Worm (Caenorhabditis elegans) whole organism, L1 larva: Measurements from ENCODE around the gene madf-9.

Experiments used
- C16A3.4 ChIP-seq: fragments of 150-350 bp; optimal IDR thresholded peaks from 2 replicates; lab custom pipeline; 2014; ENCODE audit warnings: missing biosample characterization, missing genetic modification characterization
- F16B12.6 ChIP-seq: fragments of 150-350 bp; optimal IDR thresholded peaks from 2 replicates; lab custom pipeline; 2014; ENCODE audit warnings: missing biosample characterization, missing genetic modification characterization
- aha-1 ChIP-seq: fragments of 150-350 bp; optimal IDR thresholded peaks from 2 replicates; lab custom pipeline; 2014; ENCODE audit warnings: missing biosample characterization, missing genetic modification characterization
- blmp-1 ChIP-seq: fragments of 150-350 bp; optimal IDR thresholded peaks from 2 replicates; lab custom pipeline; 2014; ENCODE audit warnings: missing biosample characterization, missing genetic modification characterization
- ceh-63 ChIP-seq: fragments of 200-800 bp; sonication (Bioruptor generic); optimal IDR thresholded peaks from 2 replicates; lab custom pipeline; 2018; ENCODE audit warnings: mild to moderate bottlenecking, missing genetic modification characterization, missing compliant biosample characterization
- ceh-8 ChIP-seq: fragments of 200-800 bp; sonication (Bioruptor generic); optimal IDR thresholded peaks from 2 replicates; lab custom pipeline; 2018; ENCODE audit warnings: mild to moderate bottlenecking, missing genetic modification characterization, moderate library complexity, missing compliant biosample characterization
- ceh-90 ChIP-seq: sonication (generic microtip); optimal IDR thresholded peaks from 2 replicates; lab custom pipeline; 2016; ENCODE audit warnings: missing genetic modification characterization, missing compliant biosample characterization
- dsc-1 ChIP-seq: sonication (generic microtip); optimal IDR thresholded peaks from 2 replicates; lab custom pipeline; 2016; ENCODE audit warnings: mild to moderate bottlenecking, missing genetic modification characterization, missing compliant biosample characterization
- efl-3 ChIP-seq: fragments of 200-800 bp; sonication (Bioruptor generic); optimal IDR thresholded peaks from 2 replicates; lab custom pipeline; 2018; ENCODE audit warnings: mild to moderate bottlenecking, missing genetic modification characterization, missing compliant biosample characterization
- egl-13 ChIP-seq: sonication (generic microtip); optimal IDR thresholded peaks from 2 replicates; lab custom pipeline; 2016; ENCODE audit warnings: missing genotype, missing genetic modification reagents, missing genetic modification characterization, missing compliant biosample characterization
- elt-2 ChIP-seq: sonication (generic microtip); optimal IDR thresholded peaks from 2 replicates; lab custom pipeline; 2016; ENCODE audit warnings: missing genetic modification characterization, mild to moderate bottlenecking, inconsistent platforms, missing compliant biosample characterization, missing genetic modification reagents
- elt-3 ChIP-seq, 6 experiments: fragments of 150-350 bp in 1 of 6; sonication (generic microtip); optimal IDR thresholded peaks; 2 replicates each; lab custom pipeline; 2017 to 2018; ENCODE audit warnings: missing biosample characterization in 6 of 6, missing genetic modification characterization in 6 of 6, inconsistent platforms in 1 of 6
- ets-5 ChIP-seq: fragments of 200-800 bp; sonication (Bioruptor generic); IDR thresholded peaks from 2 replicates; pipeline ENCODE4 v1.3.6; 2022; ENCODE audit warnings: missing genetic modification characterization, missing compliant biosample characterization
- fkh-10 ChIP-seq: sonication (generic microtip); optimal IDR thresholded peaks from 2 replicates; lab custom pipeline; 2017; ENCODE audit warnings: missing biosample characterization, missing genetic modification reagents, missing genetic modification characterization
- fkh-8 ChIP-seq: sonication (generic microtip); optimal IDR thresholded peaks from 2 replicates; lab custom pipeline; 2016; ENCODE audit warnings: mild to moderate bottlenecking, missing genetic modification characterization, missing compliant biosample characterization
- fos-1 ChIP-seq: fragments of 150-350 bp; optimal IDR thresholded peaks from 2 replicates; lab custom pipeline; 2014; ENCODE audit warnings: missing biosample characterization, missing genetic modification characterization
- hpl-2 ChIP-seq: fragments of 150-350 bp; optimal IDR thresholded peaks from 2 replicates; lab custom pipeline; 2014; ENCODE audit warnings: missing biosample characterization, missing genetic modification reagents, missing genetic modification characterization
- irx-1 ChIP-seq: sonication (generic microtip); optimal IDR thresholded peaks from 2 replicates; lab custom pipeline; 2016; ENCODE audit warnings: missing genetic modification characterization, missing compliant biosample characterization
- isw-1 ChIP-seq: fragments of 200-800 bp; sonication (Bioruptor generic); IDR thresholded peaks from 2 replicates; pipeline ENCODE4 v1.3.6; 2022; ENCODE audit warnings: missing genetic modification characterization, missing compliant biosample characterization
- lin-13 ChIP-seq: fragments of 150-350 bp; optimal IDR thresholded peaks from 2 replicates; lab custom pipeline; 2014; ENCODE audit warnings: missing biosample characterization, missing genetic modification reagents, missing genetic modification characterization
- lin-14 ChIP-seq: fragments of 200-800 bp; sonication (Bioruptor generic); optimal IDR thresholded peaks from 2 replicates; lab custom pipeline; 2018; ENCODE audit warnings: mild to moderate bottlenecking, missing genetic modification characterization, moderate library complexity, missing compliant biosample characterization
- lin-35 ChIP-seq, 2 experiments: fragments of 150-350 bp; optimal IDR thresholded peaks; 2 replicates each; lab custom pipeline; 2014; ENCODE audit warnings: missing biosample characterization in 2 of 2, missing genetic modification characterization in 2 of 2, missing genetic modification reagents in 2 of 2
- lir-3 ChIP-seq: sonication (generic microtip); optimal IDR thresholded peaks from 2 replicates; lab custom pipeline; 2016; ENCODE audit warnings: mild to moderate bottlenecking, missing genetic modification characterization, moderate library complexity, missing compliant biosample characterization; ENCODE audit not compliant: poor library complexity
- mab-9 ChIP-seq: fragments of 200-800 bp; sonication (Bioruptor generic); IDR thresholded peaks from 2 replicates; pipeline ENCODE4 v1.3.6; 2022; ENCODE audit warnings: missing genetic modification reagents, missing genetic modification characterization, missing compliant biosample characterization
- mdl-1 ChIP-seq, 2 experiments: fragments of 150-350 bp; optimal IDR thresholded peaks; 2 replicates each; lab custom pipeline; 2014 to 2017; ENCODE audit warnings: missing biosample characterization in 2 of 2, missing genetic modification characterization in 2 of 2, inconsistent platforms in 1 of 2
- mep-1 ChIP-seq: fragments of 150-350 bp; optimal IDR thresholded peaks from 2 replicates; lab custom pipeline; 2014; ENCODE audit warnings: missing biosample characterization, missing genetic modification characterization
- nhr-12 ChIP-seq: sonication (generic microtip); optimal IDR thresholded peaks from 2 replicates; lab custom pipeline; 2017; ENCODE audit warnings: missing biosample characterization, missing genetic modification characterization
- nhr-19 ChIP-seq: fragments of 200-800 bp; sonication (Bioruptor generic); conservative IDR thresholded peaks from 2 replicates; pipeline ENCODE4 v1.3.6; 2022; ENCODE audit warnings: missing genetic modification characterization, missing compliant biosample characterization
- nhr-237 ChIP-seq: fragments of 150-350 bp; optimal IDR thresholded peaks from 2 replicates; lab custom pipeline; 2014; ENCODE audit warnings: missing biosample characterization, missing genetic modification characterization
- nhr-28 ChIP-seq: fragments of 150-350 bp; optimal IDR thresholded peaks from 2 replicates; lab custom pipeline; 2014; ENCODE audit warnings: missing biosample characterization, missing genetic modification characterization
- nhr-76 ChIP-seq: sonication (generic microtip); optimal IDR thresholded peaks from 2 replicates; lab custom pipeline; 2017; ENCODE audit warnings: missing biosample characterization, missing genetic modification characterization
- nhr-84 ChIP-seq: sonication (generic microtip); optimal IDR thresholded peaks from 2 replicates; lab custom pipeline; 2017; ENCODE audit warnings: missing biosample characterization, missing genetic modification characterization
- nhr-85 ChIP-seq: sonication (generic microtip); peaks from one replicate; lab custom pipeline; 2016; ENCODE audit warnings: missing genetic modification characterization, inconsistent platforms, missing compliant biosample characterization
- nhr-90 ChIP-seq: sonication (generic microtip); optimal IDR thresholded peaks from 2 replicates; lab custom pipeline; 2016; ENCODE audit warnings: mild to moderate bottlenecking, missing genetic modification characterization, missing compliant biosample characterization; ENCODE audit not compliant: poor library complexity
- pag-3 ChIP-seq: sonication (generic microtip); optimal IDR thresholded peaks from 2 replicates; lab custom pipeline; 2017; ENCODE audit warnings: missing genetic modification characterization, mild to moderate bottlenecking, missing compliant biosample characterization, antibody characterized with exemption, borderline replicate concordance; ENCODE audit not compliant: insufficient read depth
- snu-23 ChIP-seq: sonication (generic microtip); optimal IDR thresholded peaks from 2 replicates; lab custom pipeline; 2016; ENCODE audit warnings: missing genetic modification characterization, missing compliant biosample characterization
- sox-4 ChIP-seq: sonication (generic microtip); optimal IDR thresholded peaks from 2 replicates; lab custom pipeline; 2016; ENCODE audit warnings: missing genetic modification characterization, missing compliant biosample characterization
- sptf-1 ChIP-seq: fragments of 150-350 bp; optimal IDR thresholded peaks from 2 replicates; lab custom pipeline; 2014; ENCODE audit warnings: missing biosample characterization, missing genetic modification characterization
- unc-62 ChIP-seq: fragments of 150-350 bp; optimal IDR thresholded peaks from 2 replicates; lab custom pipeline; 2014; ENCODE audit warnings: missing biosample characterization, missing genetic modification reagents, missing genetic modification characterization
- unc-86 ChIP-seq: sonication (generic microtip); optimal IDR thresholded peaks from 2 replicates; lab custom pipeline; 2016; ENCODE audit warnings: missing genetic modification characterization, missing compliant biosample characterization
- vab-15 ChIP-seq: sonication (generic microtip); optimal IDR thresholded peaks from 2 replicates; lab custom pipeline; 2017; ENCODE audit warnings: missing genotype, mild to moderate bottlenecking, missing genetic modification characterization, missing compliant biosample characterization
- xbp-1 ChIP-seq: sonication (generic microtip); optimal IDR thresholded peaks from 2 replicates; lab custom pipeline; 2016; ENCODE audit warnings: missing genetic modification characterization, missing compliant biosample characterization
- zip-4 ChIP-seq: fragments of 200-800 bp; sonication (Bioruptor generic); optimal IDR thresholded peaks from 2 replicates; lab custom pipeline; 2018; ENCODE audit warnings: mild to moderate bottlenecking, missing genetic modification characterization, moderate library complexity, missing compliant biosample characterization
- ztf-4 ChIP-seq: fragments of 150-350 bp; optimal IDR thresholded peaks from 2 replicates; lab custom pipeline; 2014; ENCODE audit warnings: missing biosample characterization, missing genetic modification characterization

Gene madf-9

DNA sequence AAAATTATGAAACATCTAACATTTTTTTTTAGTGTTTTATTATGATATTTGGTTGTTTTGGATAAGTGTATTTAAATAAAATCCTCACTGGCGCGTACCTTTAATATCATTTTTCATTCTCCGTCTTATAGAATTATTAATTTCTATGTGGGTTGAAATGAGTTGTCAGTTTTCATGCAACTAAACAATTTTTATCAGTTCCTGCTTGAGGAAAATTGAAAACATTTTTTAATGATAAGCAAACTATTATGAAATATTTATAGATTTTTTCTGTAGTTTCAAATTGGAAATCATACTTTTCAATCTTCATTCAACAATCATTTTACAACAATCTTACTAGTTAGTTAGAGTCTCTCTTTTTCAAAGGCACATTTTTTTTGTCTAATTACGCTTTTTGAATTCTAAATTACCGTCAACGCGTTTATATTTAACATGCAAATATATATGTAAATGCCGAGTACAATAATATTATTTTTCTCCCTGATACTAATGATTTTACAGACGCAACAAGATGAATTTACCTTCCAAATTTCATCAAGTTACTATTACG is 30.5 kb upstream of the madf-9 start, which contains the start of the genes Y37E11B.10 and kgb-2:
Y37E11B.10 (minus strand) TSS at position 182 of the 550 bp plus-strand sequence.
kgb-2 (plus strand) TSS at position 500 of the 550 bp plus-strand sequence.
- TF ChIP-seq ceh-90 (tag; lab: Kevin White, UChicago) = no peak
- no peak for TF ChIP-seq F16B12.6 (tag; lab: Kevin White, UChicago)
- no peak for TF ChIP-seq zip-4 (GFP tag; lab: Kevin White, UChicago)
- TF ChIP-seq fos-1 = no peak
- TF ChIP-seq vab-15 (tag; lab: Kevin White, UChicago) = no peak
- TF ChIP-seq, all 84 proteins: peak for 0

DNA sequence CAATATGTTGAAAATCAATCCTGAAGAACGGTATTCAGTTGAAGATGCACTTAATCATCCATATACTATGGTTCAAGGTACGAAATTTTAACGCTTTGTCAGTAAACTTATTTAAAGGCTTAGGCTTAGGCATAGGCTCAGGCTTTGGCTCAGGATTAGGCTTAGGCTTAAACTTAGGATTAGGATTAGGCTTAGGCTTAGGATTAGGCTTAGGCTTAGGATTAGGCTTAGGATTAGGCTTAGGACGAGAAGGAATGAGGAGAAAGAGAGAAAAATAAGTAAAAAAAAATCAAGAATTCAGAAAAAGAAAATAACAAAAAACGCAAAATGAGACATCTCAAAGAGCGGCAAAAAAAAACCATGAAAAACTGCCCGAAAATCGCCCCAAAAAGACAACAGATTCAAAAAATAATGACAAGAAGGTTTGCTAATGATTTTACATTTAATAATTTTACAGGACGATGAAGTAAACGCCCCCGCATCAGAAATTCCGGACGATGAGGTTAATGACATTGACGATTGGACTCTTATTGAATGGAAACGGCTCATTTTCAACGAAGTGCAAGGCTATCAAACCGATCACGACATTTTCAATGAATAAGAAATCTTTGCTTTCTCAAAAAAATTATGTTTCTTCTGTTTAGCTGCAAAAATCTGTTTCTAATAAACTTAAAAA is 28.2 kb upstream of the madf-9 start:
- TF ChIP-seq nhr-84 (tag; lab: Kevin White, UChicago) = no peak
- no peak for TF ChIP-seq nhr-28
- TF ChIP-seq nhr-237 (tag; lab: Kevin White, UChicago) = no peak
- TF ChIP-seq ztf-4 (tag; lab: Kevin White, UChicago) = no peak
- TF ChIP-seq irx-1 (tag; lab: Kevin White, UChicago) = no peak
- no peak for TF ChIP-seq nhr-90 (tag; lab: Kevin White, UChicago)
- TF ChIP-seq fkh-10 (GFP tag; lab: Kevin White, UChicago) = no peak
- no peak for TF ChIP-seq ceh-8 (GFP tag; lab: Kevin White, UChicago)
- TF ChIP-seq elt-3 (tag; optimal IDR thresholded peaks at IDR 0.05; lab: Kevin White, UChicago) = no peak
- no peak for TF ChIP-seq xbp-1 (tag; lab: Kevin White, UChicago)
- TF ChIP-seq unc-62 = no peak
- TF ChIP-seq nhr-12 (tag; lab: Kevin White, UChicago) = no peak
- TF ChIP-seq isw-1 (GFP tag; lab: Robert Waterston, UW) = no peak
- no peak for TF ChIP-seq pag-3 (tag; lab: Kevin White, UChicago)

DNA sequence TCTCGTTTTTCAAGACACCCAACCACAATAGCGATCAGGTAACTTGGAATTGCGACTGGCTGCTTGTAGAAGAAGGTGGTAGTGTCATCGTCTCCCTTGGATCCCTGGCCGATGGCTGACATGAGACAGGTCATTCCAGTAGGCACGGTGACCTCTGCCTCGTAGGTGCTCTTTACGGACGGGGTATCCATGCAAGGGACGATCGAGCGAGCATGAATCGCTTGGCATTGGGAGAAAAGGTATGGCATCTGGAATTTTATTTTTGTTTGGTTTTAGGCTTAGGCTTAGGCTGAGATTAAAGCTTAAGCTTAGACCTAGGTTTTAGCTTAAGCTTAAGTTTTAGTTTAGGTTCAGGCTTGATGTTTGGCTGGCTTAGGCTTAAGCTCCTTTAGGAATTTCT is 25.9 kb upstream of the madf-9 start:
- TF ChIP-seq sox-4 (tag; lab: Kevin White, UChicago) (no peak), dsc-1 (tag; lab: Kevin White, UChicago) (no peak), lin-13 (GFP tag; lab: Kevin White, UChicago) (no peak), vab-15 (tag; lab: Kevin White, UChicago) (no peak), nhr-85 (tag; lab: Kevin White, UChicago) (no peak), mep-1 (tag; lab: Kevin White, UChicago) (no peak), nhr-84 (tag; lab: Kevin White, UChicago) (no peak), snu-23 (no peak), ets-5 (GFP tag; lab: Robert Waterston, UW) (no peak)

DNA sequence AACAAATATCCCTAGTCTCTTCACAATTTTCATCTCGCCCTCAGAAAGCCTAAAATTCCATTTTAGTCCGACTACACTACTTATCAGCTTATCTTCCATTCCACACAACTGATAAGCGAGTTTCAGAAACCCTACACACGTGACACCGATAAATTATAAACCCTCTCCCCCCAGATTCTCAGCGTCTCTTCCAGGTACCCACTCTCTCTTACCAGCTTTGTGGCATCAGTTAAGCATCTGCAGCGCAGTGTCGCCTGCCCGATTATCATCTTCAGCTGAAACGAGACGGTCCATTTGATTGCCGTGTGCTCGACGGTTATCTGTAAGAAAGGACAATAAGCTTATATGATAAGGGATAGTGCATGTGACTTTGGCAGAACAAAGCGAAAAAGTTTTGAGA is 25.0 kb upstream of the madf-9 start:
- no peak for TF ChIP-seq sptf-1 (tag; lab: Kevin White, UChicago)
- TF ChIP-seq ceh-90 (tag; lab: Kevin White, UChicago) = no peak
- no peak for TF ChIP-seq zip-4 (GFP tag; lab: Kevin White, UChicago)
- no peak for TF ChIP-seq nhr-76 (tag; lab: Kevin White, UChicago)
- TF ChIP-seq lin-35 (GFP tag; optimal IDR thresholded peaks at IDR 0.05; lab: Kevin White, UChicago) = peak in 1 of 2 experiments; percentile 69
- no peak for TF ChIP-seq blmp-1 (tag; lab: Kevin White, UChicago)
- no peak for TF ChIP-seq fkh-8 (tag; lab: Kevin White, UChicago)
- no peak for TF ChIP-seq lin-14 (GFP tag; lab: Kevin White, UChicago)
- TF ChIP-seq unc-86 (tag; lab: Kevin White, UChicago) = no peak
- no peak for TF ChIP-seq efl-3
- peak; percentile 99 for TF ChIP-seq elt-2 (tag; lab: Kevin White, UChicago)
- no peak for TF ChIP-seq nhr-28
- no peak for TF ChIP-seq pag-3 (tag; lab: Kevin White, UChicago)
- TF ChIP-seq dsc-1 (tag; lab: Kevin White, UChicago) = no peak
- TF ChIP-seq mdl-1 (tag; optimal IDR thresholded peaks at IDR 0.05; lab: Kevin White, UChicago) = peak in 1 of 2 experiments; percentile 53
- peak; percentile 1 for TF ChIP-seq egl-13 (tag; lab: Kevin White, UChicago)
- no peak for TF ChIP-seq nhr-85 (tag; lab: Kevin White, UChicago)
- no peak for TF ChIP-seq aha-1 (tag; lab: Kevin White, UChicago)
- no peak for TF ChIP-seq F16B12.6 (tag; lab: Kevin White, UChicago)
- no peak for TF ChIP-seq C16A3.4
- no peak for TF ChIP-seq hpl-2
- TF ChIP-seq nhr-19 = peak; percentile 25; the same call in 1 of the 2 replicates
- TF ChIP-seq nhr-237 (tag; lab: Kevin White, UChicago) = no peak
- no peak for TF ChIP-seq lir-3 (tag; lab: Kevin White, UChicago)
- no peak for TF ChIP-seq ets-5 (GFP tag; lab: Robert Waterston, UW)
- no peak for TF ChIP-seq mab-9 (GFP tag; lab: Robert Waterston, UW)
- TF ChIP-seq ceh-63 (GFP tag; lab: Kevin White, UChicago) = no peak
